Worm (Caenorhabditis elegans) whole organism, L1 larva: Measurements from ENCODE around the gene nspc-20.

Source experiments
- C16A3.4 ChIP-seq: fragments of 150-350 bp; optimal IDR thresholded peaks from 2 replicates; lab custom pipeline; 2014; ENCODE audit warnings: missing biosample characterization, missing genetic modification characterization
- C34B4.2 ChIP-seq: sonication (generic microtip); optimal IDR thresholded peaks from 2 replicates; lab custom pipeline; 2017; ENCODE audit warnings: mild to moderate bottlenecking, missing genetic modification characterization, missing compliant biosample characterization
- F16B12.6 ChIP-seq: fragments of 150-350 bp; optimal IDR thresholded peaks from 2 replicates; lab custom pipeline; 2014; ENCODE audit warnings: missing biosample characterization, missing genetic modification characterization
- aly-2 ChIP-seq: fragments of 150-350 bp; optimal IDR thresholded peaks from 2 replicates; lab custom pipeline; 2014; ENCODE audit warnings: missing biosample characterization, missing genetic modification characterization
- blmp-1 ChIP-seq: fragments of 150-350 bp; optimal IDR thresholded peaks from 2 replicates; lab custom pipeline; 2014; ENCODE audit warnings: missing biosample characterization, missing genetic modification characterization
- ceh-82 ChIP-seq, 3 experiments: fragments of 150-350 bp in 1 of 3; sonication (generic microtip) in 2 of 3; optimal IDR thresholded peaks; 2 replicates each; lab custom pipeline; 2014 to 2017; ENCODE audit warnings: missing biosample characterization in 3 of 3, missing genetic modification characterization in 3 of 3
- ceh-88 ChIP-seq: fragments of 200-800 bp; sonication (Bioruptor generic); IDR thresholded peaks from 2 replicates; pipeline ENCODE4 v1.3.6; 2022; ENCODE audit warnings: missing genetic modification characterization, missing compliant biosample characterization
- ceh-90 ChIP-seq: sonication (generic microtip); optimal IDR thresholded peaks from 2 replicates; lab custom pipeline; 2016; ENCODE audit warnings: missing genetic modification characterization, missing compliant biosample characterization
- efl-1 ChIP-seq, 4 experiments: fragments of 150-350 bp; optimal IDR thresholded peaks in 3 of 4; peaks in 1 of 4; 1 replicate in 1 of 4; 2 replicates in 3 of 4; lab custom pipeline; 2014; ENCODE audit warnings: missing biosample characterization in 2 of 4, missing genetic modification characterization in 2 of 4, missing genetic modification reagents in 2 of 4
- egl-13 ChIP-seq: sonication (generic microtip); optimal IDR thresholded peaks from 2 replicates; lab custom pipeline; 2016; ENCODE audit warnings: missing genotype, missing genetic modification reagents, missing genetic modification characterization, missing compliant biosample characterization
- egl-27 ChIP-seq, 2 experiments: fragments of 150-350 bp in 1 of 2; sonication (generic microtip); optimal IDR thresholded peaks; 3 replicates each; lab custom pipeline; 2017 to 2018; ENCODE audit warnings: missing biosample characterization in 2 of 2, missing genetic modification characterization in 2 of 2, missing genetic modification reagents in 2 of 2
- elt-3 ChIP-seq, 6 experiments: fragments of 150-350 bp in 1 of 6; sonication (generic microtip); optimal IDR thresholded peaks; 2 replicates each; lab custom pipeline; 2017 to 2018; ENCODE audit warnings: missing biosample characterization in 6 of 6, missing genetic modification characterization in 6 of 6, inconsistent platforms in 1 of 6
- fkh-4 ChIP-seq: sonication (generic microtip); optimal IDR thresholded peaks from 2 replicates; lab custom pipeline; 2016; ENCODE audit warnings: missing compliant biosample characterization, missing genetic modification characterization, borderline replicate concordance
- fkh-8 ChIP-seq: sonication (generic microtip); optimal IDR thresholded peaks from 2 replicates; lab custom pipeline; 2016; ENCODE audit warnings: mild to moderate bottlenecking, missing genetic modification characterization, missing compliant biosample characterization
- grh-1 ChIP-seq: fragments of 200-800 bp; sonication (Bioruptor generic); IDR thresholded peaks from 2 replicates; pipeline ENCODE4 v1.3.6; 2022; ENCODE audit warnings: missing genetic modification reagents, missing genetic modification characterization, missing compliant biosample characterization
- hlh-4 ChIP-seq: sonication (generic microtip); optimal IDR thresholded peaks from 2 replicates; lab custom pipeline; 2016; ENCODE audit warnings: mild to moderate bottlenecking, missing genetic modification characterization, missing compliant biosample characterization
- irx-1 ChIP-seq: sonication (generic microtip); optimal IDR thresholded peaks from 2 replicates; lab custom pipeline; 2016; ENCODE audit warnings: missing genetic modification characterization, missing compliant biosample characterization
- lin-13 ChIP-seq: fragments of 150-350 bp; optimal IDR thresholded peaks from 2 replicates; lab custom pipeline; 2014; ENCODE audit warnings: missing biosample characterization, missing genetic modification reagents, missing genetic modification characterization
- lin-14 ChIP-seq: fragments of 200-800 bp; sonication (Bioruptor generic); optimal IDR thresholded peaks from 2 replicates; lab custom pipeline; 2018; ENCODE audit warnings: mild to moderate bottlenecking, missing genetic modification characterization, moderate library complexity, missing compliant biosample characterization
- lin-35 ChIP-seq, 2 experiments: fragments of 150-350 bp; optimal IDR thresholded peaks; 2 replicates each; lab custom pipeline; 2014; ENCODE audit warnings: missing biosample characterization in 2 of 2, missing genetic modification characterization in 2 of 2, missing genetic modification reagents in 2 of 2
- lin-39 ChIP-seq: fragments of 150-350 bp; optimal IDR thresholded peaks from 2 replicates; lab custom pipeline; 2014; ENCODE audit warnings: missing biosample characterization, missing genetic modification reagents, missing genetic modification characterization
- lir-3 ChIP-seq: sonication (generic microtip); optimal IDR thresholded peaks from 2 replicates; lab custom pipeline; 2016; ENCODE audit warnings: mild to moderate bottlenecking, missing genetic modification characterization, moderate library complexity, missing compliant biosample characterization; ENCODE audit not compliant: poor library complexity
- lsy-2 ChIP-seq, 2 experiments: fragments of 150-350 bp; optimal IDR thresholded peaks; 2 replicates each; lab custom pipeline; 2014; ENCODE audit warnings: missing biosample characterization in 2 of 2, missing genetic modification characterization in 2 of 2
- mdl-1 ChIP-seq, 2 experiments: fragments of 150-350 bp; optimal IDR thresholded peaks; 2 replicates each; lab custom pipeline; 2014 to 2017; ENCODE audit warnings: missing biosample characterization in 2 of 2, missing genetic modification characterization in 2 of 2, inconsistent platforms in 1 of 2
- mef-2 ChIP-seq: fragments of 150-350 bp; optimal IDR thresholded peaks from 2 replicates; lab custom pipeline; 2014; ENCODE audit warnings: missing biosample characterization, missing genetic modification characterization
- mep-1 ChIP-seq: fragments of 150-350 bp; optimal IDR thresholded peaks from 2 replicates; lab custom pipeline; 2014; ENCODE audit warnings: missing biosample characterization, missing genetic modification characterization
- nhr-11 ChIP-seq: fragments of 150-350 bp; optimal IDR thresholded peaks from 2 replicates; lab custom pipeline; 2014; ENCODE audit warnings: missing biosample characterization, missing genetic modification characterization
- nhr-12 ChIP-seq: sonication (generic microtip); optimal IDR thresholded peaks from 2 replicates; lab custom pipeline; 2017; ENCODE audit warnings: missing biosample characterization, missing genetic modification characterization
- nhr-20 ChIP-seq: sonication (generic microtip); optimal IDR thresholded peaks from 2 replicates; lab custom pipeline; 2016; ENCODE audit warnings: mild to moderate bottlenecking, missing genetic modification characterization, missing compliant biosample characterization
- nhr-28 ChIP-seq: fragments of 150-350 bp; optimal IDR thresholded peaks from 2 replicates; lab custom pipeline; 2014; ENCODE audit warnings: missing biosample characterization, missing genetic modification characterization
- nhr-47 ChIP-seq: sonication (generic microtip); optimal IDR thresholded peaks from 2 replicates; lab custom pipeline; 2016; ENCODE audit warnings: mild to moderate bottlenecking, missing genetic modification characterization, moderate library complexity, missing compliant biosample characterization
- nhr-77 ChIP-seq: fragments of 150-350 bp; optimal IDR thresholded peaks from 2 replicates; lab custom pipeline; 2014; ENCODE audit warnings: missing biosample characterization, missing genetic modification characterization
- nhr-85 ChIP-seq: sonication (generic microtip); peaks from one replicate; lab custom pipeline; 2016; ENCODE audit warnings: missing genetic modification characterization, inconsistent platforms, missing compliant biosample characterization
- nhr-90 ChIP-seq: sonication (generic microtip); optimal IDR thresholded peaks from 2 replicates; lab custom pipeline; 2016; ENCODE audit warnings: mild to moderate bottlenecking, missing genetic modification characterization, missing compliant biosample characterization; ENCODE audit not compliant: poor library complexity
- rnt-1 ChIP-seq: sonication (generic microtip); optimal IDR thresholded peaks from 2 replicates; lab custom pipeline; 2016; ENCODE audit warnings: mild to moderate bottlenecking, missing genetic modification characterization, moderate library complexity, missing compliant biosample characterization
- skn-1 ChIP-seq: fragments of 150-350 bp; optimal IDR thresholded peaks from 2 replicates; lab custom pipeline; 2014; ENCODE audit warnings: missing biosample characterization, missing genetic modification characterization
- snpc-4 ChIP-seq: fragments of 150-350 bp; optimal IDR thresholded peaks from 2 replicates; lab custom pipeline; 2014; ENCODE audit warnings: missing biosample characterization, missing genetic modification characterization
- sox-4 ChIP-seq: sonication (generic microtip); optimal IDR thresholded peaks from 2 replicates; lab custom pipeline; 2016; ENCODE audit warnings: missing genetic modification characterization, missing compliant biosample characterization
- sup-37 ChIP-seq: fragments of 200-800 bp; sonication (Bioruptor generic); optimal IDR thresholded peaks from 2 replicates; lab custom pipeline; 2018; ENCODE audit warnings: mild to moderate bottlenecking, missing genetic modification characterization, missing compliant biosample characterization
- tbx-2 ChIP-seq: sonication (generic microtip); optimal IDR thresholded peaks from 2 replicates; lab custom pipeline; 2016; ENCODE audit warnings: missing genetic modification characterization, missing compliant biosample characterization
- unc-86 ChIP-seq: sonication (generic microtip); optimal IDR thresholded peaks from 2 replicates; lab custom pipeline; 2016; ENCODE audit warnings: missing genetic modification characterization, missing compliant biosample characterization
- vab-15 ChIP-seq: sonication (generic microtip); optimal IDR thresholded peaks from 2 replicates; lab custom pipeline; 2017; ENCODE audit warnings: missing genotype, mild to moderate bottlenecking, missing genetic modification characterization, missing compliant biosample characterization
- xbp-1 ChIP-seq: sonication (generic microtip); optimal IDR thresholded peaks from 2 replicates; lab custom pipeline; 2016; ENCODE audit warnings: missing genetic modification characterization, missing compliant biosample characterization
- zag-1 ChIP-seq: fragments of 150-350 bp; optimal IDR thresholded peaks from 2 replicates; lab custom pipeline; 2014; ENCODE audit warnings: missing biosample characterization, missing genetic modification characterization
- ztf-4 ChIP-seq: fragments of 150-350 bp; optimal IDR thresholded peaks from 2 replicates; lab custom pipeline; 2014; ENCODE audit warnings: missing biosample characterization, missing genetic modification characterization

nspc-20 gene

DNA sequence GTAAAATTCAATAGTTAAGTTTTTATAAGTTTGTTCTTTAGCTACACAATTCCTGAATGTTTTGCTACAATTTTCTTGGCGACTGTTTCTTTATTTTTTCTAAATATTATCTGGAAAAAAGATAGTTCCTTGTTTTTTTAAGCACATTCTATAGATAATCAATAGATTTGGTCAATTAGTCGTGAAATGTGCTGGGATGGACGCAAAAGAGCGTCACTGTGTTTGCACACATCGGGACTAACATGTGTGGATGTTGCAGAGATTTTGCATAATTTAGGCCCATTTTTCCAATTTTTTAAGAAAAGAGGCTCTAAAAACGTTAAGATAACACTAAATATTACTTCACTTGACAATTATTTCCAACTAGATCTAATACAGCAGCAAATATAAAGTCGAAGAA lies 16.5 kb downstream of the nspc-20 start (continued):
- TF ChIP-seq rnt-1 (tag; lab: Kevin White, UChicago) (peak; percentile 26), nhr-20 (tag; lab: Kevin White, UChicago) (peak; percentile 35), sup-37 (no peak), sox-4 (tag; lab: Kevin White, UChicago) (no peak), mdl-1 (tag; optimal IDR thresholded peaks at IDR 0.05; lab: Kevin White, UChicago) (no peak), lsy-2 (tag; optimal IDR thresholded peaks at IDR 0.05; lab: Kevin White, UChicago) (peak; percentile 45 to 46), C34B4.2 (tag; lab: Kevin White, UChicago) (no peak), lir-3 (tag; lab: Kevin White, UChicago) (no peak), mef-2 (tag; lab: Kevin White, UChicago) (no peak), xbp-1 (tag; lab: Kevin White, UChicago) (peak; percentile 51), nhr-47 (tag; lab: Kevin White, UChicago) (peak; percentile 44), ceh-88 (no peak), nhr-11 (tag; lab: Kevin White, UChicago) (no peak)

DNA sequence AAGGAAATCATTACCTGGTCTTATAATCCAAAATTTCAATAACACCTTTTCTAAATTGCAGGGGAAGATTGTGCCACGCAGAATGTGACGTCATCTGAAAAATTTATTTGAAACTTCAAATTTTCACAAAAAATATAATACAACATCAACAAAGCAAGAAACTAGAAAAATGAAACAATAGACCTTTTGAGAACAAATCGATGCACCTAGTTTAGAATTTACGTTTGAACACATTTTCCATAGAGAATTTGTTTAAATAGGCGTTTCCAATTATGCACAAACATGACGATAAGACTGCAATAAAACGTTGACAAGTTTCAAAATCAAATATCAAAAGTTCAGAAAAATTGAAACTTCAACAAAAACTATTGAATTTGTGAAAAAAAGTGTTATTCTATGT lies 17.2 kb downstream of the nspc-20 start, which contains the start of gene fbxa-141:
TSS of gene fbxa-141 (minus strand) at position 101 of the 400 bp plus-strand sequence.
- TF ChIP-seq F16B12.6 (tag; lab: Kevin White, UChicago) = no peak
- no peak for TF ChIP-seq lin-35 (GFP tag; optimal IDR thresholded peaks at IDR 0.05; lab: Kevin White, UChicago)
- no peak for TF ChIP-seq snpc-4 (tag; lab: Kevin White, UChicago)
- no peak for TF ChIP-seq mep-1 (tag; lab: Kevin White, UChicago)
- TF ChIP-seq vab-15 (tag; lab: Kevin White, UChicago) = no peak
- TF ChIP-seq ztf-4 (tag; lab: Kevin White, UChicago) = no peak
- no peak for TF ChIP-seq ceh-90 (tag; lab: Kevin White, UChicago)
- TF ChIP-seq nhr-20 (tag; lab: Kevin White, UChicago) = no peak
- no peak for TF ChIP-seq lsy-2 (tag; optimal IDR thresholded peaks at IDR 0.05; lab: Kevin White, UChicago)
- TF ChIP-seq lin-14 (GFP tag; lab: Kevin White, UChicago) = no peak
- no peak for TF ChIP-seq hlh-4 (tag; lab: Kevin White, UChicago)
- no peak for TF ChIP-seq ceh-88
- no peak for TF ChIP-seq nhr-12
- TF ChIP-seq blmp-1 (tag; lab: Kevin White, UChicago) = no peak
- TF ChIP-seq rnt-1 (tag; lab: Kevin White, UChicago) = no peak
- no peak for TF ChIP-seq nhr-90 (tag; lab: Kevin White, UChicago)
- no peak for TF ChIP-seq fkh-8 (tag; lab: Kevin White, UChicago)
- TF ChIP-seq, all 84 proteins: peak for 0

- TF ChIP-seq irx-1 (tag; lab: Kevin White, UChicago) (no peak), egl-13 (tag; lab: Kevin White, UChicago) (no peak), unc-86 (tag; lab: Kevin White, UChicago) (no peak), efl-1 (optimal IDR thresholded peaks at IDR 0.05; lab: Kevin White, UChicago) (no peak), efl-1 (GFP tag; optimal IDR thresholded peaks at IDR 0.05 in 1 of 2; lab: Kevin White, UChicago) (no peak), C34B4.2 (tag; lab: Kevin White, UChicago) (no peak), lsy-2 (tag; optimal IDR thresholded peaks at IDR 0.05; lab: Kevin White, UChicago) (peak in 1 of 2 experiments; percentile 1), ceh-82 (tag; optimal IDR thresholded peaks at IDR 0.05; lab: Kevin White, UChicago) (no peak), nhr-28 (tag; lab: Kevin White, UChicago) (no peak), skn-1 (peak; percentile 47), hlh-4 (tag; lab: Kevin White, UChicago) (no peak)
Observed at ce11 chrX:14510358-14510757, 19.6 kb downstream of the nspc-20 start.

- TF ChIP-seq C16A3.4 (tag; lab: Kevin White, UChicago) (peak; percentile 19), mdl-1 (tag; optimal IDR thresholded peaks at IDR 0.05; lab: Kevin White, UChicago) (no peak), efl-1 (optimal IDR thresholded peaks at IDR 0.05; lab: Kevin White, UChicago) (peak in 1 of 2 experiments; percentile 5), efl-1 (GFP tag; optimal IDR thresholded peaks at IDR 0.05 in 1 of 2; lab: Kevin White, UChicago) (peak in 1 of 2 experiments; percentile 36), egl-27 (tag; optimal IDR thresholded peaks at IDR 0.05; lab: Kevin White, UChicago) (peak in 1 of 2 experiments; percentile 70), nhr-85 (tag; lab: Kevin White, UChicago) (peak; percentile 98), grh-1 (GFP tag; lab: Robert Waterston, UW) (peak; percentile 56; the same call in 1 of the 2 replicates), nhr-20 (tag; lab: Kevin White, UChicago) (peak; percentile 69), lin-13 (peak; percentile 15), fkh-4 (no peak), lin-39 (tag; lab: Kevin White, UChicago) (peak; percentile 77), tbx-2 (peak; percentile 58), zag-1 (no peak), elt-3 (tag; optimal IDR thresholded peaks at IDR 0.05; lab: Kevin White, UChicago) (peak in 5 of 6 experiments; percentile 61 to 85 (median 73)), mep-1 (tag; lab: Kevin White, UChicago) (peak; percentile 85), lin-35 (GFP tag; optimal IDR thresholded peaks at IDR 0.05; lab: Kevin White, UChicago) (peak in 1 of 2 experiments; percentile 36), vab-15 (tag; lab: Kevin White, UChicago) (no peak), nhr-77 (peak; percentile 13), aly-2 (no peak), mef-2 (tag; lab: Kevin White, UChicago) (no peak), irx-1 (tag; lab: Kevin White, UChicago) (peak; percentile 48)
Observed at ce11 chrX:14508823-14509259, 21.2 kb downstream of the nspc-20 start.
